Worm (Caenorhabditis elegans) whole organism, L1 larva: ENCODE measurements around the gene pqn-65.

Experiments used
- alr-1 ChIP-seq: fragments of 200-800 bp; sonication (Bioruptor generic); optimal IDR thresholded peaks from 2 replicates; lab custom pipeline; 2018; ENCODE audit warnings: borderline replicate concordance, mild to moderate bottlenecking, missing genetic modification characterization, missing compliant biosample characterization
- efl-1 ChIP-seq, 4 experiments: fragments of 150-350 bp; optimal IDR thresholded peaks in 3 of 4; peaks in 1 of 4; 1 replicate in 1 of 4; 2 replicates in 3 of 4; lab custom pipeline; 2014; ENCODE audit warnings: missing biosample characterization in 2 of 4, missing genetic modification characterization in 2 of 4, missing genetic modification reagents in 2 of 4
- elt-2 ChIP-seq: sonication (generic microtip); optimal IDR thresholded peaks from 2 replicates; lab custom pipeline; 2016; ENCODE audit warnings: missing genetic modification characterization, mild to moderate bottlenecking, inconsistent platforms, missing compliant biosample characterization, missing genetic modification reagents
- elt-3 ChIP-seq, 6 experiments: fragments of 150-350 bp in 1 of 6; sonication (generic microtip); optimal IDR thresholded peaks; 2 replicates each; lab custom pipeline; 2017 to 2018; ENCODE audit warnings: missing biosample characterization in 6 of 6, missing genetic modification characterization in 6 of 6, inconsistent platforms in 1 of 6
- fos-1 ChIP-seq: fragments of 150-350 bp; optimal IDR thresholded peaks from 2 replicates; lab custom pipeline; 2014; ENCODE audit warnings: missing biosample characterization, missing genetic modification characterization
- lin-13 ChIP-seq: fragments of 150-350 bp; optimal IDR thresholded peaks from 2 replicates; lab custom pipeline; 2014; ENCODE audit warnings: missing biosample characterization, missing genetic modification reagents, missing genetic modification characterization
- lin-35 ChIP-seq, 2 experiments: fragments of 150-350 bp; optimal IDR thresholded peaks; 2 replicates each; lab custom pipeline; 2014; ENCODE audit warnings: missing biosample characterization in 2 of 2, missing genetic modification characterization in 2 of 2, missing genetic modification reagents in 2 of 2
- lir-3 ChIP-seq: sonication (generic microtip); optimal IDR thresholded peaks from 2 replicates; lab custom pipeline; 2016; ENCODE audit warnings: mild to moderate bottlenecking, missing genetic modification characterization, moderate library complexity, missing compliant biosample characterization; ENCODE audit not compliant: poor library complexity
- mdl-1 ChIP-seq, 2 experiments: fragments of 150-350 bp; optimal IDR thresholded peaks; 2 replicates each; lab custom pipeline; 2014 to 2017; ENCODE audit warnings: missing biosample characterization in 2 of 2, missing genetic modification characterization in 2 of 2, inconsistent platforms in 1 of 2
- nhr-11 ChIP-seq: fragments of 150-350 bp; optimal IDR thresholded peaks from 2 replicates; lab custom pipeline; 2014; ENCODE audit warnings: missing biosample characterization, missing genetic modification characterization
- nhr-28 ChIP-seq: fragments of 150-350 bp; optimal IDR thresholded peaks from 2 replicates; lab custom pipeline; 2014; ENCODE audit warnings: missing biosample characterization, missing genetic modification characterization
- skn-1 ChIP-seq: fragments of 150-350 bp; optimal IDR thresholded peaks from 2 replicates; lab custom pipeline; 2014; ENCODE audit warnings: missing biosample characterization, missing genetic modification characterization
- unc-62 ChIP-seq: fragments of 150-350 bp; optimal IDR thresholded peaks from 2 replicates; lab custom pipeline; 2014; ENCODE audit warnings: missing biosample characterization, missing genetic modification reagents, missing genetic modification characterization
- zag-1 ChIP-seq: fragments of 150-350 bp; optimal IDR thresholded peaks from 2 replicates; lab custom pipeline; 2014; ENCODE audit warnings: missing biosample characterization, missing genetic modification characterization

DNA sequence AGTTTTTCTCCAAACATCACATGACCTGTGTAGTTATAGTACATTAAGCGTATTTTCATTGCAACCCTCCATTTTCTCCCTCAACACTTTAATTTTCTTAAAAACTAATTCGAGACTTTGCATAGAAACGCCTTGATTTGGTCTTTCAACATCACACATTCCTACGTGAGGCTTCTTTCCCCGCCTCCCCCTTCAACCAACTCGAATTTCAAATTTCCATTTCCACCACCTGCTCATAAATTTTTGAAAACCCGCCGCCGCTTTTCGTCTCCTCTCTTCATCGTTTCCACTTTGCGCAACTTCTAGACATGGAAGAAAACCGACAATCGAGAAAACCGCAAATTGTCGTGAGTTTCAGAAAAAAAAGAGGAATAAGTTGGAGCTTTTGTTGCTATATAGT is 41.5 kb downstream of the pqn-65 start, which contains the start of gene C05E11.3:
- TF ChIP-seq elt-3 (tag; optimal IDR thresholded peaks at IDR 0.05; lab: Kevin White, UChicago) = no peak
- TF ChIP-seq lin-35 (GFP tag; optimal IDR thresholded peaks at IDR 0.05; lab: Kevin White, UChicago) = no peak
- no peak for TF ChIP-seq fos-1 (tag; lab: Kevin White, UChicago)
- no peak for TF ChIP-seq alr-1 (tag; lab: Kevin White, UChicago)
- no peak for TF ChIP-seq zag-1 (tag; lab: Kevin White, UChicago)
- no peak for TF ChIP-seq mdl-1 (tag; optimal IDR thresholded peaks at IDR 0.05; lab: Kevin White, UChicago)
- TF ChIP-seq unc-62 (GFP tag; lab: Kevin White, UChicago) = no peak
- no peak for TF ChIP-seq skn-1 (tag; lab: Kevin White, UChicago)
- no peak for TF ChIP-seq nhr-11 (tag; lab: Kevin White, UChicago)
- no peak for TF ChIP-seq lir-3 (tag; lab: Kevin White, UChicago)
- TF ChIP-seq efl-1 (optimal IDR thresholded peaks at IDR 0.05; lab: Kevin White, UChicago) = no peak
- TF ChIP-seq efl-1 (GFP tag; optimal IDR thresholded peaks at IDR 0.05 in 1 of 2; lab: Kevin White, UChicago) = peak in 1 of 2 experiments; percentile 36
- no peak for TF ChIP-seq lin-13
- TF ChIP-seq nhr-28 (tag; lab: Kevin White, UChicago) = no peak
- TF ChIP-seq elt-2 (tag; lab: Kevin White, UChicago) = no peak
